Fruit fly (Drosophila melanogaster): ENCODE measurements around the gene eater.

The eater gene

DNA sequence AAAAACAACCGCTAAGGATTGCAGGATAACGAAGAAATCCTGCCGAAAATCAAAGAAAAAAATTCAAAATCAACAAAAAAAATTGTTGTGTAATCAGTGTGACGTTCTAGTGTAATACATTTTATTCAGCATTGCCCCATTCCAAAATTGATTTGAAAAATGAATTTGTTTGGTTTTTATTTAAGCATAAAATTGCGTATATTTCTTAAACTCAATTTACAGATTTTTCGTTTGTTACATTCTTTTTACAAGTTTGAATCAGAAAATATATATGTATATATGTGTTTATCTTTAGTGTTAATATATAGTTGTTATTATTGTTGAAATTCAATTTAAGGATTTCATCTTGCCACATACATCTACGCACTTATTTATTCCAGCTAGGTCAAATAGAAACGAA, 25.1 kb upstream of the eater start, which contains the start of gene CG6059:
Gene CG6059 (minus strand): TSS at position 101 of the 400 bp plus-strand sequence.
- no peak for TF ChIP-seq ttk (optimal IDR thresholded peaks at IDR 0.05)
- TF ChIP-seq insv (optimal IDR thresholded peaks at IDR 0.05), result no peak
- no peak for TF ChIP-seq Myc (optimal IDR thresholded peaks at IDR 0.05)
- no peak for TF ChIP-seq h (optimal IDR thresholded peaks at IDR 0.05)
- no peak for TF ChIP-seq Sin3A (optimal IDR thresholded peaks at IDR 0.05)
- TF ChIP-seq psq (optimal IDR thresholded peaks at IDR 0.05), result no peak

dm6 chr3R:27118346-27118745, 18.9 kb upstream of the eater start, which contains the start of gene CG5882:
TSS of gene CG5882 (plus strand) at chr3R:27118646.
- TF ChIP-seq h (optimal IDR thresholded peaks at IDR 0.05), result no peak
- TF ChIP-seq Myc (optimal IDR thresholded peaks at IDR 0.05), result no peak
- TF ChIP-seq ttk (optimal IDR thresholded peaks at IDR 0.05), result no peak
- no peak for TF ChIP-seq insv (optimal IDR thresholded peaks at IDR 0.05)
- no peak for TF ChIP-seq Sin3A (optimal IDR thresholded peaks at IDR 0.05)
- no peak for TF ChIP-seq psq (optimal IDR thresholded peaks at IDR 0.05)

DNA sequence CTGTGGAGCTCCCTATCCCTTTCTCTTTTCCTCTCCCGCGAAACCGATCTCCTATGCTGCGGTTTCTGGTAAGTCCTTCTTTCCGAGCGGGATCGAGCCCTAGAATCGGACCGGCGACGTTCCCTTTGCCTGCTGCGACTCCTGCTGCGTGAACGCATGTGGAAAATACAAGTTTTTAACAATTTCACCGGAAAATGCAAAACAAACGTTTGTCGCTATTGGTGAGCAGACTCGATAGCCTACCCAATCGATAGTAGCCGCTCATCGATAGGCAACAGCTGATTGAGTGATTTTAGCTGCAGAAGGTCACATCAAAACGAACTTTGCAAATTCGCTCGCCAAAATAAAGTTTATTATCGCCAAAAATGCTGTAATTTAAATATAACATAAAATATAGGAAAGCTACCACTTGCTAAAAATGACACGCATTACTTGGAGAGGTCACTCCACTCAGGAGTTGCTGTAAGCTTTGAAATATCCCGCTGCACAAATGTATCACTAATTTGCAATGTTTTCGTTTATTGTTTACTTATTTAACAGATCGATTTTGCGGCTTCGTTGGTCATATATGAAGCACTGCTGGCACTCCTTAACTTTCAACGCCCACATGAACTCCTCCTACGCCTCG, 17.1 kb upstream of the eater start, which contains the start of the genes CG6066 and CG5880:
Gene CG6066 (minus strand): TSS at position 243 of the 628 bp plus-strand sequence.
Gene CG5880 (plus strand): TSS at position 281 of the 628 bp plus-strand sequence.
- TF ChIP-seq insv (optimal IDR thresholded peaks at IDR 0.05) (no peak), Myc (optimal IDR thresholded peaks at IDR 0.05) (no peak), Sin3A (optimal IDR thresholded peaks at IDR 0.05) (no peak), psq (optimal IDR thresholded peaks at IDR 0.05) (no peak), ttk (optimal IDR thresholded peaks at IDR 0.05) (no peak), h (optimal IDR thresholded peaks at IDR 0.05) (no peak)

DNA sequence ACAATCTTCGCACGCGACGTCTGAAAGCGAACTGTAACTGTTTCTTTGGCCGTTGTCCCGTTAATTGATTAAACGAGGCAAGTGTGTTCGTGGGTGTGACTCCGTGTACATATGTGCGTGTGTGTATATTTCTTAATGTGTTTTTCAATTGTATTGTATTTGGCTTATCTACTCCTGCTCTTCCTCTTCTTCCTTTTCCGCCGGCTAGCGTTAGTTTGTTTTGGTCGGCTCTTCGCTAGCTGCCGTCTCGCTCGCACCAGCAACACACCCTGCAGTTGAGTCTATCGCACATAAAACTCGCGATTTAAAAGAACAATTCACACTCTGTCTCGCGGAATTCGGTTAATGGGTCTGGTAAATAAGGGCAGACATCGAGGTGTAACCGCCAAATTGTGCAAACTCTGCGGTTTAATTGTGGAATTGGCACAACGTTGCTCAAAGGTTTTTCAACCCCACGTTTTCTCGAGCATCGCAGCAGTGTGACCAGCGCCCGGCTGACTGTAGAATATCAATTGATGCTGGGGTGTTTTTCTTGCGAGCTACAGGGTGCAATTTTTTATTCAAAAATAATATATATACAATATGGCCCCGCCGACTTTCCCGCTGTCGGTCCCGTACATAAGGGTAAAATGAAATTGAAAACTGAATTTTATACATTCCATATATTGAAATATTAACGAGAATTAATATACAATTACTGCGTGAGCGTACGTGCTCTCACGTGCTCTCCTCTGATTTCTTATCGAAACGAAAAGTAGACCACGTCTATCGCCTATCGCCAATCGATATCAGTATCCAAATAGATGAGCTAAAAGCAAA, 12.5 kb upstream of the eater start, which contains the start of the genes gb and CG5815:
Gene gb (minus strand): TSS at position 487 of the 819 bp plus-strand sequence.
Gene CG5815 (plus strand): TSS at position 783 of the 819 bp plus-strand sequence.
- TF ChIP-seq insv (optimal IDR thresholded peaks at IDR 0.05), result no peak

DNA sequence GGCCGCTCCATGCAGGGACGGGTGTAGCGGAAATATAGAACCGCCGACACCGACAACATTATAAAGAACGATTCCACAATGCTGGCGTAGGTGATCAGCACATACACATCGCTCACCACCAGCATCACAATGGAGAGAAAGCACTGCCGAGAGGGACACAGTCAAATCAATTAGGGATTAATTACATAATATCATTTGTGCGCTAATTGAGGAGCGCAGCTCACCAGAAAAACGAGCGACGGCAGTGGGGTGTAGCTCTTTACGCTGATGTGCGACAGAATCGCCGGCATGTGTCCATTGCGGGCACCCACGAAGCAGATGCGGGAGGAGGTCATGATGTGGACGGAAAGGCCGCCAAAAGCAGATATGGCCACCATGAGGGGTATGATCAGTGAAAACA, 10.0 kb upstream of the eater start:
- TF ChIP-seq Sin3A (optimal IDR thresholded peaks at IDR 0.05) (no peak), h (optimal IDR thresholded peaks at IDR 0.05) (no peak), Myc (optimal IDR thresholded peaks at IDR 0.05) (no peak), ttk (optimal IDR thresholded peaks at IDR 0.05) (no peak), insv (optimal IDR thresholded peaks at IDR 0.05) (no peak), psq (optimal IDR thresholded peaks at IDR 0.05) (no peak)

- no peak for TF ChIP-seq Sin3A (optimal IDR thresholded peaks at IDR 0.05)
- TF ChIP-seq psq (optimal IDR thresholded peaks at IDR 0.05), result no peak
- TF ChIP-seq Myc (optimal IDR thresholded peaks at IDR 0.05), result no peak
These were observed 8.6 kb upstream of the eater start for dm6 chr3R:27108111-27108510.

dm6 chr3R:27106134-27106694, 6.7 kb upstream of the eater start, which contains the start of gene CAH9:
TSS of gene CAH9 (minus strand) at chr3R:27106184.
- TF ChIP-seq psq (optimal IDR thresholded peaks at IDR 0.05), result no peak
- no peak for TF ChIP-seq Myc (optimal IDR thresholded peaks at IDR 0.05)
- no peak for TF ChIP-seq Sin3A (optimal IDR thresholded peaks at IDR 0.05)
- TF ChIP-seq h (optimal IDR thresholded peaks at IDR 0.05), result no peak
- TF ChIP-seq ttk (optimal IDR thresholded peaks at IDR 0.05), result no peak
- no peak for TF ChIP-seq insv (optimal IDR thresholded peaks at IDR 0.05)

- TF ChIP-seq insv (optimal IDR thresholded peaks at IDR 0.05) (no peak), Sin3A (optimal IDR thresholded peaks at IDR 0.05) (no peak), Myc (optimal IDR thresholded peaks at IDR 0.05) (no peak), psq (optimal IDR thresholded peaks at IDR 0.05) (no peak), ttk (optimal IDR thresholded peaks at IDR 0.05) (no peak), h (optimal IDR thresholded peaks at IDR 0.05) (no peak)
These were observed 6.0 kb upstream of the eater start for dm6 chr3R:27105439-27105838.

DNA sequence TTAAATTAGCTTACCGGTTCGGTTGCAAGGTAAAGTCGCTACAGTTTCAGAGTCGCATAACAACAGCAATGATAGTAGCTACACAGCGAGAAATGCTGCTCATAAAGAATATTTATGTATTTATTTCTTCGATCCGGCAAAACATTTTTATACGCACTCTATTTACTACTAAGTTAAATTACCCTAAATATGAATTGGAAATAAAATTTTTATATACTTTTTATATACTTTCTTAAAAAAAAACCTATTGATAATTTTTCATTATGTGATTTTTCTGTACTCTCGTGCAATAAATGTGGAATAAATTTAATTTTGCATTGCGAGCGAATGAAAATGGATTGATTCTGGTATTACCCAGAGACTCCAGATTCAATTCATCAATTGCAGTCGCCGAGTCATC, 1.5 kb upstream of the eater start, which contains the start of gene Jhbp11:
Gene Jhbp11 (plus strand): TSS at position 301 of the 400 bp plus-strand sequence.
- no peak for TF ChIP-seq ttk (optimal IDR thresholded peaks at IDR 0.05)
- TF ChIP-seq h (optimal IDR thresholded peaks at IDR 0.05), result no peak
- no peak for TF ChIP-seq psq (optimal IDR thresholded peaks at IDR 0.05)
- TF ChIP-seq Sin3A (optimal IDR thresholded peaks at IDR 0.05), result no peak
- no peak for TF ChIP-seq Myc (optimal IDR thresholded peaks at IDR 0.05)
- no peak for TF ChIP-seq insv (optimal IDR thresholded peaks at IDR 0.05)

DNA sequence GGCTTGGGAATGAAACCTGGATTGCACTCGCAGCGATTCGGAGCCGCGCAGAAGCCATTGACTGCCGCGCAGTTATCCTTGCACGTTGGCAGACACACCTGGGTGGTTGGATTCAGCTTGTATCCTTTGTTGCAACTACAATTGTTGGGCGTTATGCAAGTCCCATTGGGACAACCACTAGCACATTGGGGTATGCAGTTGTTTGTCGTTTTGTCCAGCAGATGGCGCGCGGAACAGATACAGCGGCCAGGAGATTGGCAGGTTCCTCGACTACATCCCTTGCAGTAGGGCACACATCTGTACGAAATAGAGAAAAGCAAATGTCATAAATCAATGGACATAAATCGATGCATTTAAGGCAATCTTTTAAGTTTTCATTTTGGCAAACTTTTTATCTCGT, 841 bp downstream of the eater start:
- TF ChIP-seq ttk (optimal IDR thresholded peaks at IDR 0.05) (no peak), h (optimal IDR thresholded peaks at IDR 0.05) (no peak), Myc (optimal IDR thresholded peaks at IDR 0.05) (no peak), Sin3A (optimal IDR thresholded peaks at IDR 0.05) (no peak), insv (optimal IDR thresholded peaks at IDR 0.05) (no peak), psq (optimal IDR thresholded peaks at IDR 0.05) (no peak)

- no peak for TF ChIP-seq psq (optimal IDR thresholded peaks at IDR 0.05)
- TF ChIP-seq ttk (optimal IDR thresholded peaks at IDR 0.05), result no peak
- TF ChIP-seq Myc (optimal IDR thresholded peaks at IDR 0.05), result no peak
- no peak for TF ChIP-seq insv (optimal IDR thresholded peaks at IDR 0.05)
- TF ChIP-seq h (optimal IDR thresholded peaks at IDR 0.05), result no peak
- no peak for TF ChIP-seq Sin3A (optimal IDR thresholded peaks at IDR 0.05)
These were observed 5.2 kb downstream of the eater start, which contains the start of gene CG14259 for dm6 chr3R:27094233-27094632. TSS of gene CG14259 (plus strand) at chr3R:27094533.

DNA sequence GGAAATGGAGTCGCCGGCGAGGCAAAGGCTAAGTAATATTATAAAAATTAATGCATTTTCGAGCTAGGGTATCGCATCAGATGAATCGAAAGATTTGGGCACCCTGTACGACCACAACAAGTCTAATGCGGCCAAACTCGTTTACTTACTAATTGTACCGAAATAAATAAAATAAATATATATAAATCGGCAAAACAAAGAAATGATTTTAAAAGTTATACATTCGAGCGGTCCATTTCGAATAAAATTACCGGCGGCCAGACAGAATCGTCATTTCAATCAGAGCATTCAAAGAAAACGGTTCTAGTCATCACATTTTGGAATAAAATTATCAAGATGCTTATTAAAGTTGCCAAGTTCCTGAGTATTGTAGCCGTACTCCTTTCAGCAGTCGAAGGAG, 6.6 kb downstream of the eater start, which contains the start of gene CG14258:
Gene CG14258 (plus strand): TSS at position 301 of the 400 bp plus-strand sequence.
- no peak for TF ChIP-seq psq (optimal IDR thresholded peaks at IDR 0.05)
- no peak for TF ChIP-seq Myc (optimal IDR thresholded peaks at IDR 0.05)
- no peak for TF ChIP-seq insv (optimal IDR thresholded peaks at IDR 0.05)
- TF ChIP-seq Sin3A (optimal IDR thresholded peaks at IDR 0.05), result no peak
- TF ChIP-seq h (optimal IDR thresholded peaks at IDR 0.05), result no peak
- no peak for TF ChIP-seq ttk (optimal IDR thresholded peaks at IDR 0.05)
